Worm (Caenorhabditis elegans): ENCODE measurements around the gene ZK688.5.

DNA sequence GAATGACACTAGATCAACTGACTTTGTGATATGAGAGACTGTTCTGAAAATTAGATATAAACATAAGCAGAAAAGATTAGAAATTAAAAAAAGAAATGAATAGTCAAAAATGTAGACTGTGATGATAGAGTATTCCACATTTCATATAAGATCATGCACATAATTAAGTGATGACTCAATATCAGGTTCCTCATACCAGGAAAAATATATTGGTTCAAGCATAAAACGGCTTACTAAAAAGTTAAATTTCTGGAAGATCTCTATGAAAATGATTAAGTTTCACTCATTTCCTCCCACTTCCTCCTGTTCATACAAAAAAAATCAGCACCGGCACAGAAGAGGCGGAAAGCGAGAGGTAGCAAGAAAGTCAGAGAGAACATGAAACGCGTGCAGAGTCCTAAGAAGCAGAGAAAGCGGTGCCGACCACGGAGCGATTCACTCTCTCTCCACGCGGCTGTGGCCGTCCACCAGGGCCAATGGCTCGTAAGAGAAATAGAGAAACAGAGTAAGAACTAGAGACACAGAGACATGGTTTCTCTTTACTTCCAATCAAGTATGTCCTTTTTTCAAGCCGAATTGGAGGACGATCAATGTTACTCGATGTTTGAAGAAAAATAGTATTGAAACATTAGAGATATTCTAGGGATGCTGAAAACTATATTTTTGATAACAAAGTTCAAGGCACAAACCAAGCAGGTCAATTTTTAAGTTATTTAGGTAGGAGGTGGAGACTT, at the start of gene ZK688.5, which contains the start of gene fahd-1:
- TF ChIP-seq him-1 (tag; optimal IDR thresholded peaks at IDR 0.05) (no peak), dao-5 (tag; optimal IDR thresholded peaks at IDR 0.05) (no peak), W03F9.2 (tag; optimal IDR thresholded peaks at IDR 0.05) (peak; percentile 60)
